Fruit fly (Drosophila melanogaster): ENCODE results near the gene CG13473.

DNA sequence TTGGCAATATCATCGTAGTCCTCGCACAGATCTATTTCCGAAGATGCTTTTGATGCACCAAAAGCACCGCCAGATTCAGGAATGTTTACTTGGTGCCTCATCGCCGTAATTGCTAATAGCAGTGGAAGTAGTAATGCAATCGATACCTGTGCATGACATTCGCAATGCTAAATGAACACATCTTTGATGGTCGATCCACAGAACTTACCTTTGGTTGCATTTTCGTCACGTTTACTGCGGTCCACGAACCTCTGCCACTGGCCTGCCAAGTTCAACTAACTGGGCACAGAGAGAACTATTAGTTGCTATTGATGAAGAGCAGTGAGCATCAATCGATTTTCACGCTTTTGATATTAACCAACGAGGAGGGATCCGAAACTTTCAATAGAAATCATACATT lies 27.0 kb upstream of the CG13473 start, which contains the start of gene CG17177:
- TF ChIP-seq vfl (GFP tag; optimal IDR thresholded peaks at IDR 0.05) (no peak), luna (GFP tag; optimal IDR thresholded peaks at IDR 0.05) (no peak), Taf1 (GFP tag; IDR thresholded peaks at IDR 0.05) (no peak), HmgD (GFP tag; optimal IDR thresholded peaks at IDR 0.05) (no peak)
